Worm (Caenorhabditis elegans) whole organism, L1 larva: Measurements from ENCODE around the gene srg-39.

Source experiments
- C04F5.9 ChIP-seq: sonication (generic microtip); optimal IDR thresholded peaks from 2 replicates; lab custom pipeline; 2016; ENCODE audit warnings: missing genetic modification characterization, missing compliant biosample characterization
- C16A3.4 ChIP-seq: fragments of 150-350 bp; optimal IDR thresholded peaks from 2 replicates; lab custom pipeline; 2014; ENCODE audit warnings: missing biosample characterization, missing genetic modification characterization
- aly-2 ChIP-seq: fragments of 150-350 bp; optimal IDR thresholded peaks from 2 replicates; lab custom pipeline; 2014; ENCODE audit warnings: missing biosample characterization, missing genetic modification characterization
- blmp-1 ChIP-seq: fragments of 150-350 bp; optimal IDR thresholded peaks from 2 replicates; lab custom pipeline; 2014; ENCODE audit warnings: missing biosample characterization, missing genetic modification characterization
- ceh-90 ChIP-seq: sonication (generic microtip); optimal IDR thresholded peaks from 2 replicates; lab custom pipeline; 2016; ENCODE audit warnings: missing genetic modification characterization, missing compliant biosample characterization
- ces-1 ChIP-seq: fragments of 150-350 bp; optimal IDR thresholded peaks from 2 replicates; lab custom pipeline; 2014; ENCODE audit warnings: missing biosample characterization, missing genetic modification reagents, missing genetic modification characterization
- dsc-1 ChIP-seq: sonication (generic microtip); optimal IDR thresholded peaks from 2 replicates; lab custom pipeline; 2016; ENCODE audit warnings: mild to moderate bottlenecking, missing genetic modification characterization, missing compliant biosample characterization
- egl-13 ChIP-seq: sonication (generic microtip); optimal IDR thresholded peaks from 2 replicates; lab custom pipeline; 2016; ENCODE audit warnings: missing genotype, missing genetic modification reagents, missing genetic modification characterization, missing compliant biosample characterization
- egl-27 ChIP-seq, 2 experiments: fragments of 150-350 bp in 1 of 2; sonication (generic microtip); optimal IDR thresholded peaks; 3 replicates each; lab custom pipeline; 2017 to 2018; ENCODE audit warnings: missing biosample characterization in 2 of 2, missing genetic modification characterization in 2 of 2, missing genetic modification reagents in 2 of 2
- elt-2 ChIP-seq: sonication (generic microtip); optimal IDR thresholded peaks from 2 replicates; lab custom pipeline; 2016; ENCODE audit warnings: missing genetic modification characterization, mild to moderate bottlenecking, inconsistent platforms, missing compliant biosample characterization, missing genetic modification reagents
- ets-5 ChIP-seq: fragments of 200-800 bp; sonication (Bioruptor generic); IDR thresholded peaks from 2 replicates; pipeline ENCODE4 v1.3.6; 2022; ENCODE audit warnings: missing genetic modification characterization, missing compliant biosample characterization
- fkh-8 ChIP-seq: sonication (generic microtip); optimal IDR thresholded peaks from 2 replicates; lab custom pipeline; 2016; ENCODE audit warnings: mild to moderate bottlenecking, missing genetic modification characterization, missing compliant biosample characterization
- hlh-4 ChIP-seq: sonication (generic microtip); optimal IDR thresholded peaks from 2 replicates; lab custom pipeline; 2016; ENCODE audit warnings: mild to moderate bottlenecking, missing genetic modification characterization, missing compliant biosample characterization
- hpl-2 ChIP-seq: fragments of 150-350 bp; optimal IDR thresholded peaks from 2 replicates; lab custom pipeline; 2014; ENCODE audit warnings: missing biosample characterization, missing genetic modification reagents, missing genetic modification characterization
- irx-1 ChIP-seq: sonication (generic microtip); optimal IDR thresholded peaks from 2 replicates; lab custom pipeline; 2016; ENCODE audit warnings: missing genetic modification characterization, missing compliant biosample characterization
- isw-1 ChIP-seq: fragments of 200-800 bp; sonication (Bioruptor generic); IDR thresholded peaks from 2 replicates; pipeline ENCODE4 v1.3.6; 2022; ENCODE audit warnings: missing genetic modification characterization, missing compliant biosample characterization
- jun-1 ChIP-seq: fragments of 150-350 bp; optimal IDR thresholded peaks from 2 replicates; lab custom pipeline; 2014; ENCODE audit warnings: missing biosample characterization, missing genetic modification reagents, missing genetic modification characterization
- lin-13 ChIP-seq: fragments of 150-350 bp; optimal IDR thresholded peaks from 2 replicates; lab custom pipeline; 2014; ENCODE audit warnings: missing biosample characterization, missing genetic modification reagents, missing genetic modification characterization
- lin-14 ChIP-seq: fragments of 200-800 bp; sonication (Bioruptor generic); optimal IDR thresholded peaks from 2 replicates; lab custom pipeline; 2018; ENCODE audit warnings: mild to moderate bottlenecking, missing genetic modification characterization, moderate library complexity, missing compliant biosample characterization
- lin-15B ChIP-seq: fragments of 150-350 bp; sonication (generic microtip); optimal IDR thresholded peaks from 3 replicates; lab custom pipeline; 2014; ENCODE audit warnings: missing biosample characterization, missing genetic modification characterization
- lin-35 ChIP-seq, 2 experiments: fragments of 150-350 bp; optimal IDR thresholded peaks; 2 replicates each; lab custom pipeline; 2014; ENCODE audit warnings: missing biosample characterization in 2 of 2, missing genetic modification characterization in 2 of 2, missing genetic modification reagents in 2 of 2
- lin-39 ChIP-seq: fragments of 150-350 bp; optimal IDR thresholded peaks from 2 replicates; lab custom pipeline; 2014; ENCODE audit warnings: missing biosample characterization, missing genetic modification reagents, missing genetic modification characterization
- lir-3 ChIP-seq: sonication (generic microtip); optimal IDR thresholded peaks from 2 replicates; lab custom pipeline; 2016; ENCODE audit warnings: mild to moderate bottlenecking, missing genetic modification characterization, moderate library complexity, missing compliant biosample characterization; ENCODE audit not compliant: poor library complexity
- lsy-2 ChIP-seq, 2 experiments: fragments of 150-350 bp; optimal IDR thresholded peaks; 2 replicates each; lab custom pipeline; 2014; ENCODE audit warnings: missing biosample characterization in 2 of 2, missing genetic modification characterization in 2 of 2
- mab-9 ChIP-seq: fragments of 200-800 bp; sonication (Bioruptor generic); IDR thresholded peaks from 2 replicates; pipeline ENCODE4 v1.3.6; 2022; ENCODE audit warnings: missing genetic modification reagents, missing genetic modification characterization, missing compliant biosample characterization
- mdl-1 ChIP-seq, 2 experiments: fragments of 150-350 bp; optimal IDR thresholded peaks; 2 replicates each; lab custom pipeline; 2014 to 2017; ENCODE audit warnings: missing biosample characterization in 2 of 2, missing genetic modification characterization in 2 of 2, inconsistent platforms in 1 of 2
- mep-1 ChIP-seq: fragments of 150-350 bp; optimal IDR thresholded peaks from 2 replicates; lab custom pipeline; 2014; ENCODE audit warnings: missing biosample characterization, missing genetic modification characterization
- nhr-12 ChIP-seq: sonication (generic microtip); optimal IDR thresholded peaks from 2 replicates; lab custom pipeline; 2017; ENCODE audit warnings: missing biosample characterization, missing genetic modification characterization
- nhr-19 ChIP-seq: fragments of 200-800 bp; sonication (Bioruptor generic); conservative IDR thresholded peaks from 2 replicates; pipeline ENCODE4 v1.3.6; 2022; ENCODE audit warnings: missing genetic modification characterization, missing compliant biosample characterization
- nhr-20 ChIP-seq: sonication (generic microtip); optimal IDR thresholded peaks from 2 replicates; lab custom pipeline; 2016; ENCODE audit warnings: mild to moderate bottlenecking, missing genetic modification characterization, missing compliant biosample characterization
- nhr-237 ChIP-seq: fragments of 150-350 bp; optimal IDR thresholded peaks from 2 replicates; lab custom pipeline; 2014; ENCODE audit warnings: missing biosample characterization, missing genetic modification characterization
- nhr-28 ChIP-seq: fragments of 150-350 bp; optimal IDR thresholded peaks from 2 replicates; lab custom pipeline; 2014; ENCODE audit warnings: missing biosample characterization, missing genetic modification characterization
- nhr-47 ChIP-seq: sonication (generic microtip); optimal IDR thresholded peaks from 2 replicates; lab custom pipeline; 2016; ENCODE audit warnings: mild to moderate bottlenecking, missing genetic modification characterization, moderate library complexity, missing compliant biosample characterization
- nhr-76 ChIP-seq: sonication (generic microtip); optimal IDR thresholded peaks from 2 replicates; lab custom pipeline; 2017; ENCODE audit warnings: missing biosample characterization, missing genetic modification characterization
- nhr-77 ChIP-seq: fragments of 150-350 bp; optimal IDR thresholded peaks from 2 replicates; lab custom pipeline; 2014; ENCODE audit warnings: missing biosample characterization, missing genetic modification characterization
- nhr-90 ChIP-seq: sonication (generic microtip); optimal IDR thresholded peaks from 2 replicates; lab custom pipeline; 2016; ENCODE audit warnings: mild to moderate bottlenecking, missing genetic modification characterization, missing compliant biosample characterization; ENCODE audit not compliant: poor library complexity
- pag-3 ChIP-seq: sonication (generic microtip); optimal IDR thresholded peaks from 2 replicates; lab custom pipeline; 2017; ENCODE audit warnings: missing genetic modification characterization, mild to moderate bottlenecking, missing compliant biosample characterization, antibody characterized with exemption, borderline replicate concordance; ENCODE audit not compliant: insufficient read depth
- pqm-1 ChIP-seq: sonication (generic microtip); optimal IDR thresholded peaks from 3 replicates; lab custom pipeline; 2017; ENCODE audit warnings: missing biosample characterization, missing genetic modification characterization
- rnt-1 ChIP-seq: sonication (generic microtip); optimal IDR thresholded peaks from 2 replicates; lab custom pipeline; 2016; ENCODE audit warnings: mild to moderate bottlenecking, missing genetic modification characterization, moderate library complexity, missing compliant biosample characterization
- skn-1 ChIP-seq: fragments of 150-350 bp; optimal IDR thresholded peaks from 2 replicates; lab custom pipeline; 2014; ENCODE audit warnings: missing biosample characterization, missing genetic modification characterization
- snpc-4 ChIP-seq: fragments of 150-350 bp; optimal IDR thresholded peaks from 2 replicates; lab custom pipeline; 2014; ENCODE audit warnings: missing biosample characterization, missing genetic modification characterization
- snu-23 ChIP-seq: sonication (generic microtip); optimal IDR thresholded peaks from 2 replicates; lab custom pipeline; 2016; ENCODE audit warnings: missing genetic modification characterization, missing compliant biosample characterization
- sox-4 ChIP-seq: sonication (generic microtip); optimal IDR thresholded peaks from 2 replicates; lab custom pipeline; 2016; ENCODE audit warnings: missing genetic modification characterization, missing compliant biosample characterization
- sup-37 ChIP-seq: fragments of 200-800 bp; sonication (Bioruptor generic); optimal IDR thresholded peaks from 2 replicates; lab custom pipeline; 2018; ENCODE audit warnings: mild to moderate bottlenecking, missing genetic modification characterization, missing compliant biosample characterization
- tbx-2 ChIP-seq: sonication (generic microtip); optimal IDR thresholded peaks from 2 replicates; lab custom pipeline; 2016; ENCODE audit warnings: missing genetic modification characterization, missing compliant biosample characterization
- tlp-1 ChIP-seq: fragments of 150-350 bp; optimal IDR thresholded peaks from 2 replicates; lab custom pipeline; 2014; ENCODE audit warnings: missing biosample characterization, missing genetic modification characterization
- unc-130 ChIP-seq: fragments of 150-350 bp; optimal IDR thresholded peaks from 2 replicates; lab custom pipeline; 2017; ENCODE audit warnings: missing biosample characterization, missing genetic modification characterization, inconsistent platforms
- unc-62 ChIP-seq: fragments of 150-350 bp; optimal IDR thresholded peaks from 2 replicates; lab custom pipeline; 2014; ENCODE audit warnings: missing biosample characterization, missing genetic modification reagents, missing genetic modification characterization
- unc-86 ChIP-seq: sonication (generic microtip); optimal IDR thresholded peaks from 2 replicates; lab custom pipeline; 2016; ENCODE audit warnings: missing genetic modification characterization, missing compliant biosample characterization
- unc-98 ChIP-seq: fragments of 200-800 bp; sonication (Bioruptor generic); IDR thresholded peaks from 2 replicates; pipeline ENCODE4 v1.3.6; 2022; ENCODE audit warnings: missing genetic modification characterization, missing compliant biosample characterization
- xbp-1 ChIP-seq: sonication (generic microtip); optimal IDR thresholded peaks from 2 replicates; lab custom pipeline; 2016; ENCODE audit warnings: missing genetic modification characterization, missing compliant biosample characterization
- ztf-11 ChIP-seq, 2 experiments: sonication (generic microtip); optimal IDR thresholded peaks; 2 replicates each; lab custom pipeline; 2016 to 2017; ENCODE audit warnings: missing genetic modification characterization in 2 of 2, missing biosample characterization in 1 of 2, missing compliant biosample characterization in 1 of 2
- ztf-4 ChIP-seq: fragments of 150-350 bp; optimal IDR thresholded peaks from 2 replicates; lab custom pipeline; 2014; ENCODE audit warnings: missing biosample characterization, missing genetic modification characterization

srg-39 gene

DNA sequence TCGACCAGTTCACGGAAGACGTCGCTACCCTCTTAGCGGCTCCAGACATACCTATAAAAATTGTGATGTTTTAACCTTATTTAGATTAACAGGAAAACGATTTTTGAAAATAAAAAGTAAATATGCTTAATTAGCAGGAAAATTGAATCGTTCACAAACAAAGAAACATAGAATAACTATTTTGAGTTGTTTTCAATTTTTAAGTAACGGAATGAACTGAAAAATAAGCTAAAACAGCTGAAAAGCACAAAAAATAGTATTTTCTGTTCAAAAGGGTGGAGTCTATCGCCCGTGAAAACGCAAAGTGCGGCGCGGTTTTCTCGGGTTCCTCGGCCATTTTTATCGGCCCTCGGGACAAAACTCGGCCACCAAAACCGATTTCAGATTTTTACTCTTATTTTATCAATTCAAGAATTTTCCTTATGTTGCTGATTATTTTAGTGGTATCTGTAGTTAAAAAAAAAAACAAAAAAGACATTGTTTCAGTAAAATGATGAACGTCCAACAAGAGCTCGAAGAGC is 28.4 kb downstream of the srg-39 start, which contains the start of the genes atp-5 and lmtr-3:
TSS of gene atp-5 (minus strand) at position 51 of the 521 bp plus-strand sequence.
TSS of gene lmtr-3 (plus strand) at position 370 of the 521 bp plus-strand sequence.
- peak; percentile 83 for TF ChIP-seq nhr-90 (tag; lab: Kevin White, UChicago)
- TF ChIP-seq nhr-47 (tag; lab: Kevin White, UChicago), result peak; percentile 81
- peak; percentile 59 for TF ChIP-seq lin-13 (GFP tag; lab: Kevin White, UChicago)
- TF ChIP-seq sox-4, result peak; percentile 53
- peak; percentile 85 for TF ChIP-seq fkh-8 (tag; lab: Kevin White, UChicago)
- TF ChIP-seq lin-39 (tag; lab: Kevin White, UChicago), result peak; percentile 19
- TF ChIP-seq isw-1 (GFP tag; lab: Robert Waterston, UW), result peak; percentile 65
- TF ChIP-seq rnt-1, result peak; percentile 98
- TF ChIP-seq egl-27 (tag; optimal IDR thresholded peaks at IDR 0.05; lab: Kevin White, UChicago), result no peak
- peak; percentile 58 for TF ChIP-seq unc-86
- TF ChIP-seq pqm-1 (tag; lab: Kevin White, UChicago), result no peak
- peak; percentile 70; the same call in 1 of the 2 replicates for TF ChIP-seq mab-9 (GFP tag; lab: Robert Waterston, UW)
- TF ChIP-seq nhr-12 (tag; lab: Kevin White, UChicago), result no peak
- no peak for TF ChIP-seq nhr-28
- TF ChIP-seq irx-1 (tag; lab: Kevin White, UChicago), result peak; percentile 79
- TF ChIP-seq skn-1 (tag; lab: Kevin White, UChicago), result peak; percentile 70
- TF ChIP-seq elt-2, result peak; percentile 30
- peak; percentile 75 for TF ChIP-seq mep-1 (tag; lab: Kevin White, UChicago)
- TF ChIP-seq sup-37, result no peak
- peak; percentile 82 for TF ChIP-seq snu-23 (GFP tag; lab: Kevin White, UChicago)
- TF ChIP-seq dsc-1 (tag; lab: Kevin White, UChicago), result peak; percentile 72
- TF ChIP-seq lin-35 (GFP tag; optimal IDR thresholded peaks at IDR 0.05; lab: Kevin White, UChicago), result peak; percentile 70 to 80
- peak; percentile 73 for TF ChIP-seq C16A3.4 (tag; lab: Kevin White, UChicago)
- TF ChIP-seq tlp-1 (tag; lab: Kevin White, UChicago), result no peak
- TF ChIP-seq nhr-237 (tag; lab: Kevin White, UChicago), result no peak
- peak; percentile 63 for TF ChIP-seq snpc-4 (tag; lab: Kevin White, UChicago)
- peak; percentile 32 for TF ChIP-seq C04F5.9 (tag; lab: Kevin White, UChicago)
- peak; percentile 90 for TF ChIP-seq lin-14 (GFP tag; lab: Kevin White, UChicago)
- TF ChIP-seq nhr-19, result peak; percentile 75
- no peak for TF ChIP-seq nhr-76
- TF ChIP-seq hpl-2 (GFP tag; lab: Kevin White, UChicago), result no peak
- TF ChIP-seq ces-1, result no peak
- peak; percentile 93 for TF ChIP-seq lir-3 (tag; lab: Kevin White, UChicago)
- peak; percentile 66 to 78 for TF ChIP-seq lsy-2 (tag; optimal IDR thresholded peaks at IDR 0.05; lab: Kevin White, UChicago)
- TF ChIP-seq xbp-1 (tag; lab: Kevin White, UChicago), result peak; percentile 66
- no peak for TF ChIP-seq ztf-4 (tag; lab: Kevin White, UChicago)
- peak; percentile 16 for TF ChIP-seq nhr-77 (tag; lab: Kevin White, UChicago)
- peak in 1 of 2 experiments; percentile 55 for TF ChIP-seq mdl-1 (tag; optimal IDR thresholded peaks at IDR 0.05; lab: Kevin White, UChicago)
- peak; percentile 86 for TF ChIP-seq ceh-90
- TF ChIP-seq aly-2 (tag; lab: Kevin White, UChicago), result no peak
- no peak for TF ChIP-seq hlh-4 (tag; lab: Kevin White, UChicago)
- no peak for TF ChIP-seq ets-5 (GFP tag; lab: Robert Waterston, UW)
- TF ChIP-seq unc-130 (tag; lab: Kevin White, UChicago), result peak; percentile 62
- TF ChIP-seq lin-15B (tag; lab: Kevin White, UChicago), result peak; percentile 64
- TF ChIP-seq pag-3 (tag; lab: Kevin White, UChicago), result peak; percentile 1
- peak; percentile 52 for TF ChIP-seq unc-98 (GFP tag; lab: Robert Waterston, UW)
- TF ChIP-seq tbx-2 (tag; lab: Kevin White, UChicago), result peak; percentile 80
- TF ChIP-seq unc-62 (GFP tag; lab: Kevin White, UChicago), result no peak
- peak in 1 of 2 experiments; percentile 81 for TF ChIP-seq ztf-11 (tag; optimal IDR thresholded peaks at IDR 0.05; lab: Kevin White, UChicago)
- peak; percentile 54 for TF ChIP-seq jun-1
- TF ChIP-seq nhr-20 (tag; lab: Kevin White, UChicago), result peak; percentile 78
- peak; percentile 58 for TF ChIP-seq egl-13
- TF ChIP-seq blmp-1, result peak; percentile 39
